Worm (Caenorhabditis elegans) whole organism, mixed stage, embryonic: ENCODE measurements around the gene K07C5.2.

Source experiments
- bed-3 ChIP-seq: fragments of 200-800 bp; sonication (Bioruptor generic); optimal IDR thresholded peaks from 3 replicates; lab custom pipeline; 2018; ENCODE audit warnings: mild to moderate bottlenecking, missing genetic modification characterization, moderate library complexity, missing compliant biosample characterization
- blmp-1 ChIP-seq: fragments of 150-350 bp; optimal IDR thresholded peaks from 2 replicates; lab custom pipeline; 2014; ENCODE audit warnings: missing biosample characterization, missing genetic modification characterization
- ceh-39 ChIP-seq: fragments of 150-350 bp; optimal IDR thresholded peaks from 2 replicates; lab custom pipeline; 2014; ENCODE audit warnings: missing biosample characterization, missing genetic modification characterization
- ceh-43 ChIP-seq: fragments of 200-800 bp; sonication (Bioruptor generic); optimal IDR thresholded peaks from 2 replicates; lab custom pipeline; 2018; ENCODE audit warnings: mild to moderate bottlenecking, missing genetic modification characterization, moderate library complexity, missing compliant biosample characterization
- ceh-83 ChIP-seq: fragments of 200-800 bp; sonication (Bioruptor generic); optimal IDR thresholded peaks from 2 replicates; lab custom pipeline; 2018; ENCODE audit warnings: mild to moderate bottlenecking, missing genetic modification characterization, missing compliant biosample characterization
- ces-1 ChIP-seq: fragments of 150-350 bp; optimal IDR thresholded peaks from 2 replicates; lab custom pipeline; 2014; ENCODE audit warnings: missing biosample characterization, missing genetic modification reagents, missing genetic modification characterization
- cnd-1 ChIP-seq: fragments of 200-800 bp; sonication (Bioruptor generic); optimal IDR thresholded peaks from 2 replicates; lab custom pipeline; 2018; ENCODE audit warnings: mild to moderate bottlenecking, missing genetic modification characterization, missing compliant biosample characterization
- drap-1 ChIP-seq: fragments of 200-800 bp; sonication (Bioruptor generic); optimal IDR thresholded peaks from 3 replicates; lab custom pipeline; 2018; ENCODE audit warnings: mild to moderate bottlenecking, missing genetic modification characterization, missing compliant biosample characterization
- elt-1 ChIP-seq: sonication (generic microtip); optimal IDR thresholded peaks from 2 replicates; lab custom pipeline; 2017; ENCODE audit warnings: missing genetic modification characterization, mild to moderate bottlenecking, missing compliant biosample characterization, antibody characterized with exemption, moderate library complexity, borderline replicate concordance; ENCODE audit not compliant: insufficient read depth
- elt-3 ChIP-seq: fragments of 150-350 bp; optimal IDR thresholded peaks from 2 replicates; lab custom pipeline; 2014; ENCODE audit warnings: missing biosample characterization, missing genetic modification characterization
- ham-2 ChIP-seq: fragments of 200-800 bp; sonication (Bioruptor generic); optimal IDR thresholded peaks from 2 replicates; lab custom pipeline; 2018; ENCODE audit warnings: mild to moderate bottlenecking, missing genetic modification characterization, missing compliant biosample characterization
- hlh-1 ChIP-seq: fragments of 150-350 bp; optimal IDR thresholded peaks from 2 replicates; lab custom pipeline; 2014; ENCODE audit warnings: missing biosample characterization, missing genetic modification reagents, missing genetic modification characterization
- lin-13 ChIP-seq: fragments of 150-350 bp; optimal IDR thresholded peaks from 2 replicates; lab custom pipeline; 2014; ENCODE audit warnings: missing biosample characterization, missing genetic modification characterization
- lin-32 ChIP-seq: fragments of 200-800 bp; sonication (Bioruptor generic); optimal IDR thresholded peaks from 2 replicates; lab custom pipeline; 2018; ENCODE audit warnings: mild to moderate bottlenecking, missing genetic modification characterization, missing compliant biosample characterization
- lsy-2 ChIP-seq: fragments of 150-350 bp; optimal IDR thresholded peaks from 2 replicates; lab custom pipeline; 2014; ENCODE audit warnings: missing biosample characterization, missing genetic modification characterization
- mep-1 ChIP-seq: fragments of 150-350 bp; optimal IDR thresholded peaks from 2 replicates; lab custom pipeline; 2017; ENCODE audit warnings: missing biosample characterization, missing genetic modification reagents, missing genetic modification characterization, inconsistent platforms
- mls-2 ChIP-seq: sonication (generic microtip); optimal IDR thresholded peaks from 2 replicates; lab custom pipeline; 2016; ENCODE audit warnings: mild to moderate bottlenecking, missing genetic modification characterization, moderate library complexity, missing compliant biosample characterization
- nhr-12 ChIP-seq: fragments of 150-350 bp; optimal IDR thresholded peaks from 2 replicates; lab custom pipeline; 2014; ENCODE audit warnings: missing biosample characterization, missing genetic modification characterization
- nhr-2 ChIP-seq: fragments of 150-350 bp; optimal IDR thresholded peaks from 2 replicates; lab custom pipeline; 2014; ENCODE audit warnings: missing biosample characterization, missing genetic modification characterization
- nhr-237 ChIP-seq: fragments of 150-350 bp; optimal IDR thresholded peaks from 2 replicates; lab custom pipeline; 2014; ENCODE audit warnings: missing biosample characterization, missing genetic modification characterization
- nhr-28 ChIP-seq: fragments of 150-350 bp; optimal IDR thresholded peaks from 2 replicates; lab custom pipeline; 2014; ENCODE audit warnings: missing biosample characterization, missing genetic modification characterization
- nhr-76 ChIP-seq: sonication (generic microtip); optimal IDR thresholded peaks from 2 replicates; lab custom pipeline; 2017; ENCODE audit warnings: missing biosample characterization, missing genetic modification characterization
- pha-4 ChIP-seq: fragments of 150-350 bp; optimal IDR thresholded peaks from 2 replicates; lab custom pipeline; 2018; ENCODE audit warnings: missing biosample characterization, missing genetic modification reagents, missing genetic modification characterization
- sem-2 ChIP-seq: fragments of 200-800 bp; sonication (Bioruptor generic); optimal IDR thresholded peaks from 2 replicates; lab custom pipeline; 2018; ENCODE audit warnings: mild to moderate bottlenecking, missing genetic modification characterization, missing compliant biosample characterization
- snpc-4 ChIP-seq: fragments of 150-350 bp; optimal IDR thresholded peaks from 2 replicates; lab custom pipeline; 2014; ENCODE audit warnings: missing biosample characterization, missing genetic modification characterization
- sptf-1 ChIP-seq: sonication (generic microtip); optimal IDR thresholded peaks from 2 replicates; lab custom pipeline; 2017; ENCODE audit warnings: mild to moderate bottlenecking, missing genetic modification characterization, moderate library complexity, missing compliant biosample characterization
- tbx-8 ChIP-seq: fragments of 200-800 bp; sonication (Bioruptor generic); optimal IDR thresholded peaks from 2 replicates; lab custom pipeline; 2018; ENCODE audit warnings: mild to moderate bottlenecking, missing genetic modification characterization, moderate library complexity, missing compliant biosample characterization
- unc-39 ChIP-seq: fragments of 150-350 bp; optimal IDR thresholded peaks from 2 replicates; lab custom pipeline; 2014; ENCODE audit warnings: missing biosample characterization, missing genetic modification characterization
- unc-62 ChIP-seq: fragments of 150-350 bp; optimal IDR thresholded peaks from 2 replicates; lab custom pipeline; 2014; ENCODE audit warnings: missing biosample characterization, missing genetic modification reagents, missing genetic modification characterization
- zip-8 ChIP-seq: fragments of 150-350 bp; optimal IDR thresholded peaks from 2 replicates; lab custom pipeline; 2014; ENCODE audit warnings: missing biosample characterization, missing genetic modification characterization
- ztf-11 ChIP-seq: fragments of 150-350 bp; optimal IDR thresholded peaks from 2 replicates; lab custom pipeline; 2014; ENCODE audit warnings: missing biosample characterization, missing genetic modification characterization

Gene K07C5.2

DNA sequence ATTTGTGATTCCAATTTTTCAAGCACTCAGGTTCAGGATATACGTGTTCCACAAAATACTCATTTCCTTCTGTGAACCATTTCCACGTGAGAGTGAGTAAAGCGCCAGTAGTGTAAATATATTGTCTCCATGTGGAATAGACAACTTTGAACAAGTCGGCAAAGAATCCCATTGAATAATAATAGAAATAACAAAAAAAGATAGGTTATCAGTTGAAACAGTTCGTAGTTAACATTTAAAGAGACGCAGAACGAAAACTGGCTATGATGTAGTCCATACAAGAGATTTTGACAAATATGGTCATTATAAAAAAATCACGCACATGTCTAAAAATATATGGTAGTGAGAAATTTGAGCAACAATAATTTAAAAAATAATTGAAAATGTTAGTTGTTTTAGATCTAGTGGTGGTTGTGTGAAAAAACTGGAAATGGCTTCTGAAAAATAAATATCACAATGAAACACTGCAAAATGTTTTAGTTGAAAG lies 18.2 kb downstream of the K07C5.2 start, which contains the start of gene ceeh-2:
TSS of gene ceeh-2 (minus strand) at position 437 of the 487 bp plus-strand sequence.
- no peak for TF ChIP-seq blmp-1 (tag; lab: Kevin White, UChicago)
- no peak for TF ChIP-seq lin-13

DNA sequence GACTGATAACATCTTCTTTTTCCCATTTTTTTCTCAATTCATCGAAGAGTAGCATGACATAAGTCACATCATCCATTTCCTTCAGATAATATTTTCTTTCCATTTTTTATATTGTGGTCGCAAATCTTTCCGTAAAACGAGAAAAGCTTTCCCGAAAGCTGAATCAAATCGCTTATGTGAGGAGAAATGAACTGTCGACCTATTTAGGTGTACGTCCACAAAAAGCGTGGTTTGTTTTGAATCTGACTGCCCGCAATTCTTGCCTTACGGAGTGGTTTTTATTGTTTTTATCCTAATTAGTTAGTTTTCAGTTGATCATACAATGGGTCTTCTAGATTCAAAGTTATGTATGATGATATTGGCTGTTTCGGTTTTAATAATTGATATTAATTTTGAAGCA lies 18.9 kb downstream of the K07C5.2 start, which contains the start of gene ttll-15:
TSS of gene ttll-15 (plus strand) at position 301 of the 400 bp plus-strand sequence.
- TF ChIP-seq unc-62 (no peak), ceh-43 (GFP tag; lab: Kevin White, UChicago) (no peak), unc-39 (no peak), drap-1 (GFP tag; lab: Kevin White, UChicago) (no peak), mep-1 (tag; lab: Kevin White, UChicago) (no peak), lsy-2 (tag; lab: Kevin White, UChicago) (no peak), ces-1 (no peak), nhr-12 (tag; lab: Kevin White, UChicago) (no peak), tbx-8 (GFP tag; lab: Kevin White, UChicago) (no peak), ztf-11 (tag; lab: Kevin White, UChicago) (no peak), nhr-28 (tag; lab: Kevin White, UChicago) (no peak), bed-3 (GFP tag; lab: Kevin White, UChicago) (no peak), lin-32 (GFP tag; lab: Kevin White, UChicago) (no peak), cnd-1 (tag; lab: Kevin White, UChicago) (no peak), elt-3 (tag; lab: Kevin White, UChicago) (no peak), zip-8 (tag; lab: Kevin White, UChicago) (no peak), nhr-76 (no peak), mls-2 (no peak)
- TF ChIP-seq, all 35 proteins: peak for 0

- TF ChIP-seq tbx-8 (GFP tag; lab: Kevin White, UChicago) = no peak
- TF ChIP-seq snpc-4 (tag; lab: Kevin White, UChicago) = no peak
- no peak for TF ChIP-seq nhr-237 (tag; lab: Kevin White, UChicago)
- TF ChIP-seq elt-1 = no peak
- no peak for TF ChIP-seq cnd-1 (tag; lab: Kevin White, UChicago)
- no peak for TF ChIP-seq lsy-2 (tag; lab: Kevin White, UChicago)
- TF ChIP-seq mep-1 (tag; lab: Kevin White, UChicago) = no peak
- TF ChIP-seq ces-1 = no peak
- TF ChIP-seq nhr-2 (tag; lab: Kevin White, UChicago) = no peak
- TF ChIP-seq nhr-12 (tag; lab: Kevin White, UChicago) = no peak
- no peak for TF ChIP-seq ham-2 (GFP tag; lab: Kevin White, UChicago)
- TF ChIP-seq sptf-1 (tag; lab: Kevin White, UChicago) = no peak
Measured at ce11 chrV:10360186-10360585, 20.9 kb downstream of the K07C5.2 start.

DNA sequence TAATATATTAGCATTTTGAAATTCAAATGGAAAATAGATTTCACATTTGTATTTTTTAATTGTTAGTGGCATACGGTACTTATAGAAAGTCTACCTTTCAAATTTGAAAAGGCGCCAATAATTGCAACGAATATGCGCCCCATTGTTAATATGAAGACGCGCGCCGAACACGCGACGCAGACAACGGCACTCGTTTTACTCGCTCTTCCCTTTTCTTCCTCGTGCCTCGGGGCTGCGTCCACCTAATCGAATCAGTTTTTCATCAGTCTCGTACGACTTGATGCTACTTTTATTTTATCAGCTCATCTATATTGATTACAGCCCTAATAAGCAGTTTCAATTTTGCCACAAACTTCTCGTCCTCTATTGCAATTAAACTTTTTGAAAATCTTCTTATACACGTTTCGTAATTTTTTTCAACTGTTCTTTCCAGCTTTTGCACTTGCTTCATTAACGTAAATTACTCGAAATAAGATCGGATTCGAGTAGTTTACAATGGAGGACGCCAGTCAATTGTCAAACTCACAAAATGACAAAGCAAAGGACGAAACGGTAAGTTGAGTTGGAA lies 22.6 kb downstream of the K07C5.2 start, which contains the start of gene cash-1:
TSS of gene cash-1 (plus strand) at position 432 of the 568 bp plus-strand sequence.
- TF ChIP-seq nhr-237 (tag; lab: Kevin White, UChicago) (peak; percentile 32), hlh-1 (tag; lab: Kevin White, UChicago) (peak; percentile 10), lsy-2 (tag; lab: Kevin White, UChicago) (peak; percentile 68), ham-2 (GFP tag; lab: Kevin White, UChicago) (no peak), ces-1 (peak; percentile 89), ztf-11 (tag; lab: Kevin White, UChicago) (no peak), ceh-39 (tag; lab: Kevin White, UChicago) (peak; percentile 18), elt-1 (no peak), sptf-1 (tag; lab: Kevin White, UChicago) (no peak), nhr-12 (tag; lab: Kevin White, UChicago) (no peak), lin-13 (peak; percentile 23), ceh-83 (GFP tag; lab: Kevin White, UChicago) (no peak), mep-1 (tag; lab: Kevin White, UChicago) (peak; percentile 54), sem-2 (GFP tag; lab: Kevin White, UChicago) (no peak), pha-4 (peak; percentile 18), drap-1 (GFP tag; lab: Kevin White, UChicago) (no peak), cnd-1 (tag; lab: Kevin White, UChicago) (no peak)
- TF ChIP-seq, all 35 proteins: peak for 8
